Fruit fly (Drosophila melanogaster) whole organism, embryonic: ENCODE results near the gene CG6066.

Experiments used
- Aef1 ChIP-seq: fragments of 200-800 bp; sonication (Bioruptor generic); IDR thresholded peaks from 3 replicates; pipeline ENCODE4 v1.3.6; 2022; ENCODE audit warnings: missing biosample characterization, missing genetic modification characterization
- Bgb ChIP-seq: fragments of 200-800 bp; sonication (Bioruptor generic); IDR thresholded peaks from 2 replicates; pipeline ENCODE4 v1.3.6; 2022; ENCODE audit warnings: missing biosample characterization, missing genetic modification characterization; ENCODE audit not compliant: partially characterized antibody
- CG10147 ChIP-seq: fragments of 200-800 bp; sonication (Bioruptor generic); optimal IDR thresholded peaks from 2 replicates; lab custom pipeline; 2019; ENCODE audit warnings: missing biosample characterization, mild to moderate bottlenecking, missing genetic modification characterization, moderate library complexity
- CG11093 ChIP-seq: fragments of 200-800 bp; sonication (Bioruptor generic); IDR thresholded peaks from 3 replicates; pipeline ENCODE4 v1.3.6; 2022; ENCODE audit warnings: missing biosample characterization, missing genetic modification characterization
- CG12391 ChIP-seq: fragments of 200-800 bp; sonication (Bioruptor generic); optimal IDR thresholded peaks from 3 replicates; lab custom pipeline; 2018; ENCODE audit warnings: missing biosample characterization, mild to moderate bottlenecking, missing genetic modification characterization, moderate library complexity
- CG14860 ChIP-seq: fragments of 200-800 bp; sonication (Bioruptor generic); IDR thresholded peaks from 3 replicates; pipeline ENCODE4 v1.3.6; 2022; ENCODE audit warnings: missing biosample characterization, missing genetic modification characterization; ENCODE audit not compliant: partially characterized antibody
- CG5180 ChIP-seq: fragments of 200-800 bp; sonication (Bioruptor generic); optimal IDR thresholded peaks from 3 replicates; lab custom pipeline; 2017; ENCODE audit warnings: missing biosample characterization, missing genetic modification characterization, mild to moderate bottlenecking, moderate library complexity, missing genetic modification reagents
- CG6683 ChIP-seq: fragments of 200-800 bp; sonication (Bioruptor generic); optimal IDR thresholded peaks from 2 replicates; lab custom pipeline; 2017; ENCODE audit warnings: missing biosample characterization, mild to moderate bottlenecking, missing genetic modification characterization, missing genetic modification reagents
- CG6791 ChIP-seq: fragments of 200-800 bp; sonication (Bioruptor generic); IDR thresholded peaks from 3 replicates; pipeline ENCODE4 v1.3.6; 2022; ENCODE audit warnings: missing biosample characterization, missing genetic modification characterization; ENCODE audit not compliant: partially characterized antibody
- CG7928 ChIP-seq: fragments of 200-800 bp; sonication (Bioruptor generic); optimal IDR thresholded peaks from 2 replicates; lab custom pipeline; 2017; ENCODE audit warnings: missing biosample characterization, mild to moderate bottlenecking, missing genetic modification characterization
- CG9609 ChIP-seq: fragments of 200-800 bp; sonication (Bioruptor generic); optimal IDR thresholded peaks from 3 replicates; lab custom pipeline; 2016; ENCODE audit warnings: missing biosample characterization, missing genetic modification characterization
- D ChIP-seq, 2 experiments: fragments of 200-800 bp in 1 of 2; fragments of >200 bp in 1 of 2; sonication (Bioruptor generic) in 1 of 2; optimal IDR thresholded peaks; 2 replicates in 1 of 2; 3 replicates in 1 of 2; lab custom pipeline; 2017; ENCODE audit warnings: mild to moderate bottlenecking in 1 of 2, missing biosample characterization in 1 of 2, missing genetic modification characterization in 1 of 2, missing genetic modification reagents in 1 of 2
- D19A ChIP-seq: fragments of 200-800 bp; optimal IDR thresholded peaks from 3 replicates; lab custom pipeline; 2019; ENCODE audit warnings: missing biosample characterization, mild to moderate bottlenecking, missing genetic modification characterization, moderate library complexity
- Dfd ChIP-seq, 2 experiments: fragments of >200 bp; optimal IDR thresholded peaks; 2 replicates each; lab custom pipeline; 2017; ENCODE audit warnings: missing biosample characterization in 2 of 2, missing genetic modification characterization in 2 of 2
- Gsc ChIP-seq: fragments of 200-800 bp; sonication (Bioruptor generic); IDR thresholded peaks from 2 replicates; pipeline ENCODE4 v1.3.6; 2022; ENCODE audit warnings: missing biosample characterization, missing genetic modification characterization
- Hmr ChIP-seq: fragments of 200-800 bp; sonication (Bioruptor generic); optimal IDR thresholded peaks from 3 replicates; lab custom pipeline; 2017; ENCODE audit warnings: mild to moderate bottlenecking, missing biosample characterization, missing genetic modification reagents, missing genetic modification characterization
- Jarid2 ChIP-seq: fragments of 200-800 bp; sonication (Bioruptor generic); optimal IDR thresholded peaks from 3 replicates; lab custom pipeline; 2017; ENCODE audit warnings: mild to moderate bottlenecking, missing biosample characterization, missing genetic modification reagents, missing genetic modification characterization
- Lpt ChIP-seq: fragments of >200 bp; optimal IDR thresholded peaks from 2 replicates; lab custom pipeline; 2018; ENCODE audit warnings: missing biosample characterization, missing genetic modification characterization
- Myb ChIP-seq: fragments of 200-800 bp; sonication (Bioruptor generic); optimal IDR thresholded peaks from 2 replicates; lab custom pipeline; 2016; ENCODE audit warnings: missing biosample characterization, missing genetic modification characterization
- Nf-YC ChIP-seq: fragments of 200-800 bp; optimal IDR thresholded peaks from 3 replicates; lab custom pipeline; 2019; ENCODE audit warnings: missing biosample characterization, mild to moderate bottlenecking, missing genetic modification characterization, moderate library complexity
- Ravus ChIP-seq: fragments of 200-800 bp; sonication (Bioruptor generic); IDR thresholded peaks from 2 replicates; pipeline ENCODE4 v1.3.6; 2022; ENCODE audit warnings: missing biosample characterization, missing genetic modification characterization
- Side ChIP-seq: fragments of 200-800 bp; sonication (Bioruptor generic); optimal IDR thresholded peaks from 2 replicates; lab custom pipeline; 2016; ENCODE audit warnings: missing biosample characterization, missing genetic modification characterization
- Tbp ChIP-seq: fragments of >200 bp; optimal IDR thresholded peaks from 2 replicates; lab custom pipeline; 2018; ENCODE audit warnings: missing biosample characterization, missing genetic modification characterization
- Xbp1 ChIP-seq: fragments of 200-800 bp; sonication (Bioruptor generic); optimal IDR thresholded peaks from 3 replicates; lab custom pipeline; 2016; ENCODE audit warnings: missing biosample characterization, mild to moderate bottlenecking, missing genetic modification characterization
- YL-1 ChIP-seq: fragments of 200-800 bp; sonication (Bioruptor generic); optimal IDR thresholded peaks from 3 replicates; lab custom pipeline; 2017; ENCODE audit warnings: missing biosample characterization, mild to moderate bottlenecking, missing genetic modification characterization
- bsh ChIP-seq, 2 experiments: fragments of 200-800 bp; sonication (Bioruptor generic); optimal IDR thresholded peaks; 2 replicates each; lab custom pipeline; 2017 to 2018; ENCODE audit warnings: mild to moderate bottlenecking in 2 of 2, missing biosample characterization in 2 of 2, missing genetic modification characterization in 2 of 2, moderate library complexity in 1 of 2
- btn ChIP-seq: fragments of 200-800 bp; sonication (Bioruptor generic); optimal IDR thresholded peaks from 2 replicates; lab custom pipeline; 2016; ENCODE audit warnings: missing biosample characterization, missing genetic modification characterization
- caup ChIP-seq: fragments of 200-800 bp; sonication (Bioruptor generic); optimal IDR thresholded peaks from 3 replicates; lab custom pipeline; 2017; ENCODE audit warnings: missing biosample characterization, mild to moderate bottlenecking, missing genetic modification characterization, moderate library complexity; ENCODE audit not compliant: severe bottlenecking
- en ChIP-seq: fragments of 200-800 bp; sonication (Bioruptor generic); optimal IDR thresholded peaks from 2 replicates; lab custom pipeline; 2016; ENCODE audit warnings: missing biosample characterization, missing genetic modification characterization
- exex ChIP-seq: fragments of 200-800 bp; sonication (Bioruptor generic); optimal IDR thresholded peaks from 4 replicates; lab custom pipeline; 2018; ENCODE audit warnings: missing biosample characterization, mild to moderate bottlenecking, missing genetic modification characterization, moderate library complexity
- fd3F ChIP-seq: fragments of 200-800 bp; sonication (Bioruptor generic); optimal IDR thresholded peaks from 2 replicates; lab custom pipeline; 2018; ENCODE audit warnings: missing biosample characterization, mild to moderate bottlenecking, missing genetic modification characterization, moderate library complexity
- fru ChIP-seq: fragments of >200 bp; optimal IDR thresholded peaks from 2 replicates; lab custom pipeline; 2017
- gcm ChIP-seq: fragments of 200-800 bp; sonication (Bioruptor generic); optimal IDR thresholded peaks from 2 replicates; lab custom pipeline; 2019; ENCODE audit warnings: missing biosample characterization, mild to moderate bottlenecking, missing genetic modification characterization, moderate library complexity
- gcm2 ChIP-seq: fragments of 200-800 bp; sonication (Bioruptor generic); optimal IDR thresholded peaks from 2 replicates; lab custom pipeline; 2016; ENCODE audit warnings: missing biosample characterization, missing genetic modification characterization
- gsb ChIP-seq: fragments of 200-800 bp; sonication (Bioruptor generic); IDR thresholded peaks from 2 replicates; pipeline ENCODE4 v1.3.6; 2022; ENCODE audit warnings: missing biosample characterization, missing genetic modification characterization
- h ChIP-seq: fragments of >200 bp; optimal IDR thresholded peaks from 2 replicates; lab custom pipeline; 2017
- hkb ChIP-seq, 2 experiments: fragments of 200-800 bp in 1 of 2; fragments of >200 bp in 1 of 2; sonication (Bioruptor generic) in 1 of 2; IDR thresholded peaks in 1 of 2; optimal IDR thresholded peaks in 1 of 2; 2 replicates each; pipeline versions ENCODE4 v1.3.6 to Lab custom; 2017 to 2022; ENCODE audit warnings: missing biosample characterization in 1 of 2, missing genetic modification characterization in 1 of 2
- jing ChIP-seq: fragments of 200-800 bp; sonication (Bioruptor generic); optimal IDR thresholded peaks from 2 replicates; lab custom pipeline; 2018; ENCODE audit warnings: missing biosample characterization, mild to moderate bottlenecking, missing genetic modification characterization
- knrl ChIP-seq: fragments of 200-800 bp; sonication (Bioruptor generic); IDR thresholded peaks from 3 replicates; pipeline ENCODE4 v1.3.6; 2022; ENCODE audit warnings: missing biosample characterization, missing genetic modification characterization; ENCODE audit not compliant: partially characterized antibody
- org-1 ChIP-seq: fragments of 200-800 bp; sonication (Bioruptor generic); optimal IDR thresholded peaks from 2 replicates; lab custom pipeline; 2017; ENCODE audit warnings: missing biosample characterization, missing genetic modification characterization
- peb ChIP-seq: fragments of 200-800 bp; sonication (Bioruptor generic); IDR thresholded peaks from 2 replicates; pipeline ENCODE4 v1.3.6; 2022; ENCODE audit warnings: missing biosample characterization, missing genetic modification characterization
- phol ChIP-seq: fragments of 200-800 bp; sonication (Bioruptor generic); optimal IDR thresholded peaks from 3 replicates; lab custom pipeline; 2018; ENCODE audit warnings: missing biosample characterization, mild to moderate bottlenecking, missing genetic modification characterization, moderate library complexity
- salm ChIP-seq: fragments of 200-800 bp; sonication (Bioruptor generic); optimal IDR thresholded peaks from 2 replicates; lab custom pipeline; 2018; ENCODE audit warnings: missing biosample characterization, mild to moderate bottlenecking, missing genetic modification characterization
- sqz ChIP-seq: fragments of 200-800 bp; sonication (Bioruptor generic); optimal IDR thresholded peaks from 3 replicates; lab custom pipeline; 2018; ENCODE audit warnings: missing biosample characterization, mild to moderate bottlenecking, missing genetic modification characterization
- twi ChIP-seq: fragments of 200-800 bp; optimal IDR thresholded peaks from 2 replicates; lab custom pipeline; 2019; ENCODE audit warnings: missing biosample characterization, mild to moderate bottlenecking, missing genetic modification characterization, moderate library complexity
- vnd ChIP-seq: fragments of 200-800 bp; sonication (Bioruptor generic); IDR thresholded peaks from 3 replicates; pipeline ENCODE4 v1.3.6; 2022; ENCODE audit warnings: missing biosample characterization, missing genetic modification characterization; ENCODE audit not compliant: partially characterized antibody
- zen2 ChIP-seq: fragments of 200-800 bp; sonication (Bioruptor generic); IDR thresholded peaks from 3 replicates; pipeline ENCODE4 v1.3.6; 2022; ENCODE audit warnings: missing biosample characterization, missing genetic modification characterization; ENCODE audit not compliant: partially characterized antibody
- zf30C ChIP-seq: fragments of 200-800 bp; sonication (Bioruptor generic); optimal IDR thresholded peaks from 3 replicates; lab custom pipeline; 2018; ENCODE audit warnings: missing biosample characterization, mild to moderate bottlenecking, missing genetic modification characterization

CG6066 gene

dm6 chr3R:27153062-27153878 lies 36.8 kb upstream of the CG6066 start (continued):
- peak; percentile 78 for TF ChIP-seq CG10147 (GFP tag; lab: Kevin White, UChicago)
- no peak for TF ChIP-seq gcm (GFP tag; lab: Kevin White, UChicago)
- no peak for TF ChIP-seq Jarid2 (GFP tag; lab: Kevin White, UChicago)
- no peak for TF ChIP-seq CG9609 (GFP tag; lab: Kevin White, UChicago)
- peak; percentile 28 for TF ChIP-seq CG7928 (GFP tag; lab: Kevin White, UChicago)
- TF ChIP-seq Lpt (GFP tag; lab: Kevin White, UChicago): no peak
- TF ChIP-seq Hmr (GFP tag; lab: Kevin White, UChicago): peak; percentile 79
- peak; percentile 7 to 17 for TF ChIP-seq bsh (GFP tag; optimal IDR thresholded peaks at IDR 0.05; lab: Kevin White, UChicago)
- TF ChIP-seq Xbp1 (GFP tag; lab: Kevin White, UChicago): peak; percentile 1
- peak; percentile 1 for TF ChIP-seq YL-1 (GFP tag; lab: Kevin White, UChicago)
- no peak for TF ChIP-seq Tbp (GFP tag; lab: Kevin White, UChicago)
- TF ChIP-seq Nf-YC: peak; percentile 40
- no peak for TF ChIP-seq hkb (optimal IDR thresholded peaks at IDR 0.05; lab: Kevin White, UChicago)
- 0 out of 2 replicates have a peak, but pooled peaks have one; percentile 12 for TF ChIP-seq hkb (GFP tag; IDR thresholded peaks at IDR 0.05; lab: Robert Waterston, UW)
- TF ChIP-seq Gsc (GFP tag; lab: Robert Waterston, UW): no peak
- TF ChIP-seq phol: peak; percentile 44
- no peak for TF ChIP-seq twi (tag; lab: Kevin White, UChicago)
- TF ChIP-seq D (optimal IDR thresholded peaks at IDR 0.05; lab: Kevin White, UChicago): no peak
- TF ChIP-seq D (GFP tag; optimal IDR thresholded peaks at IDR 0.05; lab: Kevin White, UChicago): peak; percentile 27
- TF ChIP-seq Aef1: peak; percentile 27; the same call in 1 of the 3 replicates
- TF ChIP-seq exex (tag; lab: Kevin White, UChicago): peak; percentile 47
- no peak for TF ChIP-seq en (GFP tag; lab: Kevin White, UChicago)
- no peak for TF ChIP-seq zen2 (GFP tag; lab: Robert Waterston, UW)
- TF ChIP-seq jing (GFP tag; lab: Kevin White, UChicago): no peak
- TF ChIP-seq h (lab: Kevin White, UChicago): no peak
- TF ChIP-seq CG12391 (tag; lab: Kevin White, UChicago): peak; percentile 53
- no peak for TF ChIP-seq vnd (GFP tag; lab: Robert Waterston, UW)
- peak; percentile 22 for TF ChIP-seq gcm2 (GFP tag; lab: Kevin White, UChicago)
- peak; percentile 35 for TF ChIP-seq org-1 (GFP tag; lab: Kevin White, UChicago)
- no peak for TF ChIP-seq salm
- no peak for TF ChIP-seq Bgb (GFP tag; lab: Robert Waterston, UW)
- TF ChIP-seq fd3F (GFP tag; lab: Kevin White, UChicago): peak; percentile 39
- no peak for TF ChIP-seq gsb (GFP tag; lab: Robert Waterston, UW)
- peak; percentile 15 for TF ChIP-seq Myb (GFP tag; lab: Kevin White, UChicago)
- TF ChIP-seq knrl: no peak
- no peak for TF ChIP-seq sqz
- no peak for TF ChIP-seq zf30C (GFP tag; lab: Kevin White, UChicago)
- TF ChIP-seq CG14860 (GFP tag; lab: Robert Waterston, UW): no peak
- peak; percentile 55 for TF ChIP-seq D19A (tag; lab: Kevin White, UChicago)
- TF ChIP-seq CG5180: no peak
- no peak for TF ChIP-seq CG6791 (GFP tag; lab: Robert Waterston, UW)
- no peak for TF ChIP-seq CG6683 (GFP tag; lab: Kevin White, UChicago)
- TF ChIP-seq Dfd (GFP tag; optimal IDR thresholded peaks at IDR 0.05; lab: Kevin White, UChicago): no peak
- no peak for TF ChIP-seq btn (GFP tag; lab: Kevin White, UChicago)
- no peak for TF ChIP-seq fru
- no peak for TF ChIP-seq CG11093 (GFP tag; lab: Robert Waterston, UW)
- peak; percentile 67 for TF ChIP-seq caup (GFP tag; lab: Kevin White, UChicago)
- no peak for TF ChIP-seq peb (GFP tag; lab: Robert Waterston, UW)
- no peak for TF ChIP-seq Side (GFP tag; lab: Kevin White, UChicago)
- TF ChIP-seq Ravus (GFP tag; lab: Robert Waterston, UW): no peak
